Worm (Caenorhabditis elegans) whole organism, L1 larva: ENCODE results near the gene hpo-26.
A peak's percentile ranks its signal among the peaks of the same experiment; 100 is the strongest.

Experiments used
- Y116A8C.19 ChIP-seq: sonication (generic microtip); optimal IDR thresholded peaks from 2 replicates; lab custom pipeline; 2016; ENCODE audit warnings: missing compliant biosample characterization, missing genetic modification characterization, borderline replicate concordance
- ceh-82 ChIP-seq, 3 experiments: fragments of 150-350 bp in 1 of 3; sonication (generic microtip) in 2 of 3; optimal IDR thresholded peaks; 2 replicates each; lab custom pipeline; 2014 to 2017; ENCODE audit warnings: missing biosample characterization in 3 of 3, missing genetic modification characterization in 3 of 3
- ces-1 ChIP-seq: fragments of 150-350 bp; optimal IDR thresholded peaks from 2 replicates; lab custom pipeline; 2014; ENCODE audit warnings: missing biosample characterization, missing genetic modification reagents, missing genetic modification characterization
- elt-3 ChIP-seq, 6 experiments: fragments of 150-350 bp in 1 of 6; sonication (generic microtip); optimal IDR thresholded peaks; 2 replicates each; lab custom pipeline; 2017 to 2018; ENCODE audit warnings: missing biosample characterization in 6 of 6, missing genetic modification characterization in 6 of 6, inconsistent platforms in 1 of 6
- hlh-4 ChIP-seq: sonication (generic microtip); optimal IDR thresholded peaks from 2 replicates; lab custom pipeline; 2016; ENCODE audit warnings: mild to moderate bottlenecking, missing genetic modification characterization, missing compliant biosample characterization
- mep-1 ChIP-seq: fragments of 150-350 bp; optimal IDR thresholded peaks from 2 replicates; lab custom pipeline; 2014; ENCODE audit warnings: missing biosample characterization, missing genetic modification characterization
- nhr-12 ChIP-seq: sonication (generic microtip); optimal IDR thresholded peaks from 2 replicates; lab custom pipeline; 2017; ENCODE audit warnings: missing biosample characterization, missing genetic modification characterization
- nhr-85 ChIP-seq: sonication (generic microtip); peaks from one replicate; lab custom pipeline; 2016; ENCODE audit warnings: missing genetic modification characterization, inconsistent platforms, missing compliant biosample characterization
- snpc-4 ChIP-seq: fragments of 150-350 bp; optimal IDR thresholded peaks from 2 replicates; lab custom pipeline; 2014; ENCODE audit warnings: missing biosample characterization, missing genetic modification characterization
- swsn-7 ChIP-seq: sonication (generic microtip); optimal IDR thresholded peaks from 2 replicates; lab custom pipeline; 2016; ENCODE audit warnings: missing genetic modification characterization, missing compliant biosample characterization
- xbp-1 ChIP-seq: sonication (generic microtip); optimal IDR thresholded peaks from 2 replicates; lab custom pipeline; 2016; ENCODE audit warnings: missing genetic modification characterization, missing compliant biosample characterization

ce11 chrV:6544999-6545398 lies 12.1 kb upstream of the hpo-26 start:
- TF ChIP-seq swsn-7 (tag; lab: Kevin White, UChicago) (no peak), ces-1 (no peak), snpc-4 (no peak), xbp-1 (tag; lab: Kevin White, UChicago) (no peak), hlh-4 (tag; lab: Kevin White, UChicago) (no peak), elt-3 (tag; optimal IDR thresholded peaks at IDR 0.05; lab: Kevin White, UChicago) (no peak), nhr-85 (tag; lab: Kevin White, UChicago) (no peak), Y116A8C.19 (tag; lab: Kevin White, UChicago) (no peak), ceh-82 (tag; optimal IDR thresholded peaks at IDR 0.05; lab: Kevin White, UChicago) (no peak), mep-1 (tag; lab: Kevin White, UChicago) (peak; percentile 40), nhr-12 (no peak)
